Fruit fly (Drosophila melanogaster) whole organism, wandering third instar larva: Measurements from ENCODE around the gene Lrrk.
A peak's percentile ranks its signal among the peaks of the same experiment; 100 is the strongest.

Experiments used
- Abd-B ChIP-seq: fragments of >200 bp; optimal IDR thresholded peaks from 2 replicates; lab custom pipeline; 2017; ENCODE audit warnings: missing biosample characterization, missing genetic modification characterization
- CG32264 ChIP-seq: fragments of 200-800 bp; sonication (Bioruptor generic); optimal IDR thresholded peaks from 2 replicates; lab custom pipeline; 2016; ENCODE audit warnings: missing biosample characterization, missing genetic modification characterization
- CG9705 ChIP-seq: fragments of 200-800 bp; sonication (Bioruptor generic); optimal IDR thresholded peaks from 2 replicates; lab custom pipeline; 2018; ENCODE audit warnings: missing biosample characterization, mild to moderate bottlenecking, missing genetic modification characterization
- CrebA ChIP-seq: fragments of 200-800 bp; sonication (Bioruptor generic); optimal IDR thresholded peaks from 2 replicates; lab custom pipeline; 2016; ENCODE audit warnings: missing biosample characterization, mild to moderate bottlenecking, missing genetic modification characterization, borderline replicate concordance
- Dfd ChIP-seq: fragments of >200 bp; optimal IDR thresholded peaks from 2 replicates; lab custom pipeline; 2017; ENCODE audit warnings: missing biosample characterization, missing genetic modification characterization
- Dif ChIP-seq: fragments of 200-275, 200-300 bp; sonication (Bioruptor generic); optimal IDR thresholded peaks from 2 replicates; lab custom pipeline; 2018; ENCODE audit warnings: missing biosample characterization, missing genetic modification characterization; ENCODE audit not compliant: partially characterized antibody
- GATAd ChIP-seq: sonication (Bioruptor generic); optimal IDR thresholded peaks from 2 replicates; lab custom pipeline; 2016; ENCODE audit warnings: missing biosample characterization, missing genetic modification characterization
- HLH106 ChIP-seq: fragments of 200-800 bp; optimal IDR thresholded peaks from 3 replicates; lab custom pipeline; 2019; ENCODE audit warnings: missing biosample characterization, mild to moderate bottlenecking, missing genetic modification characterization, moderate library complexity
- Hnf4 ChIP-seq: fragments of 200-800 bp; sonication (Bioruptor generic); optimal IDR thresholded peaks from 2 replicates; lab custom pipeline; 2016; ENCODE audit warnings: missing biosample characterization, mild to moderate bottlenecking, missing genetic modification characterization
- Hr78 ChIP-seq: fragments of >200 bp; optimal IDR thresholded peaks from 2 replicates; lab custom pipeline; 2017; ENCODE audit warnings: missing biosample characterization, missing genetic modification characterization
- Hr83 ChIP-seq: fragments of 200-300 bp; sonication (Bioruptor generic); optimal IDR thresholded peaks from 2 replicates; lab custom pipeline; 2016; ENCODE audit warnings: missing biosample characterization, mild to moderate bottlenecking, missing genetic modification characterization, moderate library complexity; ENCODE audit not compliant: poor library complexity, severe bottlenecking
- Jra ChIP-seq: sonication (Bioruptor generic); optimal IDR thresholded peaks from 2 replicates; lab custom pipeline; 2016; ENCODE audit warnings: missing biosample characterization, missing genetic modification characterization
- Mio ChIP-seq: sonication (Bioruptor generic); optimal IDR thresholded peaks from 2 replicates; lab custom pipeline; 2016; ENCODE audit warnings: missing biosample characterization, missing genetic modification characterization
- Myc ChIP-seq: fragments of >200 bp; optimal IDR thresholded peaks from 2 replicates; lab custom pipeline; 2017
- N ChIP-seq: fragments of >200 bp; optimal IDR thresholded peaks from 2 replicates; lab custom pipeline; 2018; ENCODE audit warnings: missing biosample characterization, missing external identifiers, missing genetic modification characterization
- OdsH ChIP-seq: fragments of 200-800 bp; sonication (Bioruptor generic); optimal IDR thresholded peaks from 2 replicates; lab custom pipeline; 2016; ENCODE audit warnings: missing biosample characterization, mild to moderate bottlenecking, missing genetic modification characterization
- Rel ChIP-seq, 2 experiments: fragments of 200-800 bp; sonication (Bioruptor generic) in 1 of 2; optimal IDR thresholded peaks; 2 replicates in 1 of 2; 3 replicates in 1 of 2; lab custom pipeline; 2016 to 2019; ENCODE audit warnings: mild to moderate bottlenecking in 2 of 2, missing biosample characterization in 2 of 2, missing genetic modification characterization in 2 of 2, moderate library complexity in 1 of 2
- Sp1 ChIP-seq: fragments of 200-800 bp; sonication (Bioruptor generic); optimal IDR thresholded peaks from 3 replicates; lab custom pipeline; 2019; ENCODE audit warnings: missing biosample characterization, mild to moderate bottlenecking, missing genetic modification characterization, moderate library complexity
- Vsx2 ChIP-seq: fragments of 200-300, 225-300 bp; sonication (Bioruptor generic); optimal IDR thresholded peaks from 2 replicates; lab custom pipeline; 2018; ENCODE audit warnings: missing biosample characterization, missing genetic modification characterization; ENCODE audit not compliant: partially characterized antibody
- br ChIP-seq: fragments of 200-800 bp; sonication (Bioruptor generic); optimal IDR thresholded peaks from 2 replicates; lab custom pipeline; 2016; ENCODE audit warnings: missing biosample characterization, missing genetic modification characterization
- brk ChIP-seq: fragments of 200-800 bp; sonication (Bioruptor generic); optimal IDR thresholded peaks from 2 replicates; lab custom pipeline; 2016; ENCODE audit warnings: missing biosample characterization, mild to moderate bottlenecking, missing genetic modification characterization
- dl ChIP-seq, 2 experiments: fragments of 175-275, 200-275 bp in 1 of 2; fragments of 200-275 bp in 1 of 2; sonication (Bioruptor generic); optimal IDR thresholded peaks; lab custom pipeline; 2018; ENCODE audit warnings: mild to moderate bottlenecking in 2 of 2, missing biosample characterization in 2 of 2, missing genetic modification characterization in 2 of 2, moderate library complexity in 2 of 2; ENCODE audit not compliant: partially characterized antibody in 2 of 2, insufficient read depth in 1 of 2
- dmrt93B ChIP-seq: fragments of 200-800 bp; sonication (Bioruptor generic); optimal IDR thresholded peaks from 2 replicates; lab custom pipeline; 2018; ENCODE audit warnings: missing biosample characterization, mild to moderate bottlenecking, missing genetic modification characterization
- dsf ChIP-seq: sonication (Bioruptor generic); optimal IDR thresholded peaks from 2 replicates; lab custom pipeline; 2016; ENCODE audit warnings: missing biosample characterization, missing genetic modification characterization, borderline replicate concordance
- ey ChIP-seq: fragments of 200-800 bp; sonication (Bioruptor generic); optimal IDR thresholded peaks from 2 replicates; lab custom pipeline; 2016; ENCODE audit warnings: missing biosample characterization, missing genetic modification characterization
- foxo ChIP-seq, 2 experiments: fragments of 200-800 bp; sonication (Bioruptor generic); optimal IDR thresholded peaks; 2 replicates in 1 of 2; 3 replicates in 1 of 2; lab custom pipeline; 2016 to 2017; ENCODE audit warnings: missing biosample characterization in 2 of 2, missing genetic modification characterization in 2 of 2
- fru ChIP-seq: fragments of 200-800 bp; sonication (Bioruptor generic); optimal IDR thresholded peaks from 3 replicates; lab custom pipeline; 2016; ENCODE audit warnings: missing biosample characterization, mild to moderate bottlenecking, missing genetic modification characterization
- h ChIP-seq: fragments of 200-800 bp; sonication (Bioruptor generic); optimal IDR thresholded peaks from 3 replicates; lab custom pipeline; 2016; ENCODE audit warnings: missing biosample characterization, mild to moderate bottlenecking, missing genetic modification characterization
- jim ChIP-seq: fragments of 175-275, 200-325 bp; sonication (Bioruptor generic); optimal IDR thresholded peaks from 2 replicates; lab custom pipeline; 2016; ENCODE audit warnings: missing biosample characterization, mild to moderate bottlenecking, missing genetic modification characterization
- lola ChIP-seq: fragments of >200 bp; optimal IDR thresholded peaks from 2 replicates; lab custom pipeline; 2017; ENCODE audit warnings: missing biosample characterization, missing genetic modification characterization
- pan ChIP-seq: fragments of >200 bp; optimal IDR thresholded peaks from 2 replicates; lab custom pipeline; 2017
- psq ChIP-seq: fragments of 200-800 bp; sonication (Bioruptor generic); optimal IDR thresholded peaks from 3 replicates; lab custom pipeline; 2017; ENCODE audit warnings: missing biosample characterization, mild to moderate bottlenecking, missing genetic modification characterization, moderate library complexity
- rgr ChIP-seq: fragments of 200-800 bp; sonication (Bioruptor generic); optimal IDR thresholded peaks from 3 replicates; lab custom pipeline; 2016; ENCODE audit warnings: missing biosample characterization, mild to moderate bottlenecking, missing genetic modification characterization
- sage ChIP-seq: fragments of 200-800 bp; sonication (Bioruptor generic); optimal IDR thresholded peaks from 2 replicates; lab custom pipeline; 2016; ENCODE audit warnings: missing biosample characterization, mild to moderate bottlenecking, missing genetic modification characterization
- sv ChIP-seq: fragments of 200-800 bp; sonication (Bioruptor generic); optimal IDR thresholded peaks from 3 replicates; lab custom pipeline; 2016; ENCODE audit warnings: missing biosample characterization, missing genetic modification characterization
- tai ChIP-seq: sonication (Bioruptor generic); optimal IDR thresholded peaks from 2 replicates; lab custom pipeline; 2016; ENCODE audit warnings: missing biosample characterization, missing genetic modification characterization
- usp ChIP-seq: fragments of >200 bp; optimal IDR thresholded peaks from 2 replicates; lab custom pipeline; 2017; ENCODE audit warnings: missing biosample characterization, missing genetic modification characterization
- woc ChIP-seq: sonication (Bioruptor generic); optimal IDR thresholded peaks from 2 replicates; lab custom pipeline; 2016; ENCODE audit warnings: missing biosample characterization, mild to moderate bottlenecking, missing genetic modification characterization

The Lrrk gene

dm6 chr3R:20592517-20593462 is 42.5 kb upstream of the Lrrk start, which contains the start of the genes Pus1 and bon:
Gene Pus1 (minus strand): TSS chr3R:20592671.
Gene bon (plus strand): TSS chr3R:20593139.
- TF ChIP-seq usp (GFP tag; lab: Kevin White, UChicago) (no peak), brk (GFP tag; lab: Kevin White, UChicago) (peak; percentile 62), lola (no peak), OdsH (GFP tag; lab: Kevin White, UChicago) (no peak), psq (GFP tag; lab: Kevin White, UChicago) (peak; percentile 40), Dfd (GFP tag; lab: Kevin White, UChicago) (no peak), Dif (GFP tag; lab: Kevin White, UChicago) (peak; percentile 29), Abd-B (GFP tag; lab: Kevin White, UChicago) (no peak), CG32264 (no peak), Hr78 (no peak), Sp1 (GFP tag; lab: Kevin White, UChicago) (peak; percentile 15), dmrt93B (GFP tag; lab: Kevin White, UChicago) (no peak), Mio (no peak), dl (GFP tag; optimal IDR thresholded peaks at IDR 0.05; lab: Kevin White, UChicago; ENCODE audit: insufficient read depth in 1 of 2, partially characterized antibody in 2 of 2) (no peak), Vsx2 (peak; percentile 89), foxo (GFP tag; optimal IDR thresholded peaks at IDR 0.05; lab: Kevin White, UChicago) (peak in 1 of 2 experiments; percentile 59), HLH106 (tag; lab: Kevin White, UChicago) (peak; percentile 5), Rel (GFP tag; optimal IDR thresholded peaks at IDR 0.05; lab: Kevin White, UChicago) (no peak), Rel (tag; optimal IDR thresholded peaks at IDR 0.05; lab: Kevin White, UChicago) (peak; percentile 61), Hr83 (peak; percentile 39), rgr (GFP tag; lab: Kevin White, UChicago) (peak; percentile 30), N (no peak), h (GFP tag; lab: Kevin White, UChicago) (peak; percentile 36), woc (no peak), pan (lab: Kevin White, UChicago) (no peak), jim (GFP tag; lab: Kevin White, UChicago) (no peak), fru (peak; percentile 1), dsf (no peak), CG9705 (GFP tag; lab: Kevin White, UChicago) (no peak), CrebA (GFP tag; lab: Kevin White, UChicago) (no peak), ey (GFP tag; lab: Kevin White, UChicago) (no peak), sv (GFP tag; lab: Kevin White, UChicago) (no peak), br (GFP tag; lab: Kevin White, UChicago) (no peak), sage (GFP tag; lab: Kevin White, UChicago) (peak; percentile 46), Jra (GFP tag; lab: Kevin White, UChicago) (peak; percentile 12), tai (GFP tag; lab: Kevin White, UChicago) (no peak), GATAd (GFP tag; lab: Kevin White, UChicago) (no peak), Hnf4 (peak; percentile 6), Myc (lab: Kevin White, UChicago) (peak; percentile 24)

- TF ChIP-seq HLH106 (tag; lab: Kevin White, UChicago) = no peak
- no peak for TF ChIP-seq dsf
- TF ChIP-seq pan (lab: Kevin White, UChicago) = no peak
- TF ChIP-seq CG32264 = no peak
- no peak for TF ChIP-seq fru
- TF ChIP-seq dmrt93B (GFP tag; lab: Kevin White, UChicago) = no peak
- TF ChIP-seq foxo (GFP tag; optimal IDR thresholded peaks at IDR 0.05; lab: Kevin White, UChicago) = no peak
- no peak for TF ChIP-seq CrebA (GFP tag; lab: Kevin White, UChicago)
- TF ChIP-seq sage (GFP tag; lab: Kevin White, UChicago) = no peak
- no peak for TF ChIP-seq Abd-B (GFP tag; lab: Kevin White, UChicago)
- no peak for TF ChIP-seq Hnf4
These were observed 41.8 kb upstream of the Lrrk start for dm6 chr3R:20593463-20593838.
